Fruit fly (Drosophila melanogaster): ENCODE results near the gene Mtr4.

Gene Mtr4

dm6 chr2L:15752096-15752495 lies at the start of gene Mtr4 (continued):
- TF ChIP-seq CG18764 (GFP tag; optimal IDR thresholded peaks at IDR 0.05) (no peak), Lim3 (GFP tag; IDR thresholded peaks at IDR 0.05) (no peak), Hr78 (GFP tag; optimal IDR thresholded peaks at IDR 0.05) (no peak), CG2199 (GFP tag; IDR thresholded peaks at IDR 0.05) (no peak), fd64A (GFP tag; optimal IDR thresholded peaks at IDR 0.05) (no peak), sob (GFP tag; IDR thresholded peaks at IDR 0.05) (no peak), CG6854 (GFP tag; optimal IDR thresholded peaks at IDR 0.05) (no peak), CG4328 (GFP tag; optimal IDR thresholded peaks at IDR 0.05) (no peak), Med (GFP tag) (peak; percentile 43), CG16813 (GFP tag; IDR thresholded peaks at IDR 0.05; ENCODE audit: partially characterized antibody) (peak; percentile 41; the same call in 1 of the 3 replicates), mld (GFP tag; IDR thresholded peaks at IDR 0.05; ENCODE audit: partially characterized antibody) (no peak), sc (optimal IDR thresholded peaks at IDR 0.05) (no peak), sc (GFP tag; optimal IDR thresholded peaks at IDR 0.05) (no peak), ranshi (GFP tag; IDR thresholded peaks at IDR 0.05) (no peak), btn (GFP tag; optimal IDR thresholded peaks at IDR 0.05) (no peak), CG3065 (GFP tag; optimal IDR thresholded peaks at IDR 0.05) (no peak), Vsx1 (GFP tag; optimal IDR thresholded peaks at IDR 0.05) (no peak), wdn (GFP tag; IDR thresholded peaks at IDR 0.05) (no peak), sisA (GFP tag; IDR thresholded peaks at IDR 0.05) (no peak), NFAT (GFP tag; IDR thresholded peaks at IDR 0.05) (no peak), CG16779 (GFP tag; IDR thresholded peaks at IDR 0.05) (no peak), CG31365 (tag; optimal IDR thresholded peaks at IDR 0.05) (no peak), CrebB (tag; optimal IDR thresholded peaks at IDR 0.05) (no peak), Kr (GFP tag; optimal IDR thresholded peaks at IDR 0.05) (no peak), CG15514 (GFP tag; optimal IDR thresholded peaks at IDR 0.05) (no peak), sd (tag; optimal IDR thresholded peaks at IDR 0.05) (no peak), CG3281 (GFP tag; optimal IDR thresholded peaks at IDR 0.05) (no peak), Camta (GFP tag; optimal IDR thresholded peaks at IDR 0.05) (no peak), chinmo (GFP tag; IDR thresholded peaks at IDR 0.05; ENCODE audit: partially characterized antibody) (no peak), MTF-1 (GFP tag; optimal IDR thresholded peaks at IDR 0.05; ENCODE audit: borderline replicate concordance) (no peak), CG12744 (GFP tag; optimal IDR thresholded peaks at IDR 0.05) (no peak), Optix (GFP tag; IDR thresholded peaks at IDR 0.05) (no peak), CG17912 (GFP tag; optimal IDR thresholded peaks at IDR 0.05) (no peak), disco-r (GFP tag; optimal IDR thresholded peaks at IDR 0.05) (no peak), dmrt11E (tag; optimal IDR thresholded peaks at IDR 0.05) (no peak), Blimp-1 (GFP tag; optimal IDR thresholded peaks at IDR 0.05) (no peak), unc-4 (GFP tag; IDR thresholded peaks at IDR 0.05; ENCODE audit: partially characterized antibody) (0 out of 2 replicates have a peak, but pooled peaks have one; percentile 17), Bgb (GFP tag; IDR thresholded peaks at IDR 0.05; ENCODE audit: partially characterized antibody) (peak; percentile 41; the same call in 1 of the 2 replicates), CG14860 (GFP tag; IDR thresholded peaks at IDR 0.05; ENCODE audit: partially characterized antibody) (no peak), seq (GFP tag; IDR thresholded peaks at IDR 0.05) (no peak), Nf-YC (tag; optimal IDR thresholded peaks at IDR 0.05) (peak; percentile 18), crp (GFP tag; optimal IDR thresholded peaks at IDR 0.05) (peak in 1 of 2 experiments; percentile 42), Dp (GFP tag; optimal IDR thresholded peaks at IDR 0.05) (peak; percentile 35), Sin3A (optimal IDR thresholded peaks at IDR 0.05) (peak; percentile 11), CG10267 (tag; optimal IDR thresholded peaks at IDR 0.05) (peak; percentile 10), Sox100B (GFP tag; optimal IDR thresholded peaks at IDR 0.05) (no peak), E2f2 (GFP tag; IDR thresholded peaks at IDR 0.05) (peak; percentile 61; the same call in 1 of the 2 replicates), E2f1 (GFP tag; IDR thresholded peaks at IDR 0.05) (no peak), Ssrp (tag; optimal IDR thresholded peaks at IDR 0.05) (no peak), stwl (tag; optimal IDR thresholded peaks at IDR 0.05) (peak; percentile 10)
